Fruit fly (Drosophila melanogaster) whole organism, embryonic: ENCODE results near the gene DIP2.

Experiments used
- Atf-2 ChIP-seq: fragments of 200-800 bp; sonication (Bioruptor generic); optimal IDR thresholded peaks from 2 replicates; lab custom pipeline; 2016; ENCODE audit warnings: missing biosample characterization, missing genetic modification characterization
- Bteb2 ChIP-seq: fragments of 200-800 bp; sonication (Bioruptor generic); optimal IDR thresholded peaks from 2 replicates; lab custom pipeline; 2016; ENCODE audit warnings: missing biosample characterization, missing genetic modification characterization
- CG11398 ChIP-seq: fragments of 200-800 bp; sonication (Bioruptor generic); optimal IDR thresholded peaks from 2 replicates; lab custom pipeline; 2016; ENCODE audit warnings: missing biosample characterization, missing genetic modification characterization
- CG12071 ChIP-seq: fragments of 200-800 bp; sonication (Bioruptor generic); optimal IDR thresholded peaks from 3 replicates; lab custom pipeline; 2018; ENCODE audit warnings: missing biosample characterization, mild to moderate bottlenecking, missing genetic modification characterization
- CG12236 ChIP-seq: fragments of 200-800 bp; sonication (Bioruptor generic); optimal IDR thresholded peaks from 2 replicates; lab custom pipeline; 2016; ENCODE audit warnings: missing biosample characterization, missing genetic modification characterization
- CG12659 ChIP-seq: fragments of 200-800 bp; sonication (Bioruptor generic); optimal IDR thresholded peaks from 3 replicates; lab custom pipeline; 2017; ENCODE audit warnings: mild to moderate bottlenecking, missing biosample characterization, missing genetic modification reagents, missing genetic modification characterization
- CG12942 ChIP-seq: fragments of 200-800 bp; sonication (Bioruptor generic); optimal IDR thresholded peaks from 3 replicates; lab custom pipeline; 2016; ENCODE audit warnings: missing biosample characterization, missing genetic modification characterization
- CG13624 ChIP-seq: fragments of 200-800 bp; sonication (Bioruptor generic); optimal IDR thresholded peaks from 2 replicates; lab custom pipeline; 2016; ENCODE audit warnings: missing biosample characterization, missing genetic modification characterization
- CG15269 ChIP-seq: fragments of 200-800 bp; sonication (Bioruptor generic); optimal IDR thresholded peaks from 2 replicates; lab custom pipeline; 2018; ENCODE audit warnings: missing biosample characterization, mild to moderate bottlenecking, missing genetic modification characterization, moderate library complexity
- CG1603 ChIP-seq: fragments of 200-800 bp; sonication (Bioruptor generic); optimal IDR thresholded peaks from 2 replicates; lab custom pipeline; 2019; ENCODE audit warnings: missing biosample characterization, mild to moderate bottlenecking, missing genetic modification characterization, moderate library complexity
- CG18476 ChIP-seq: fragments of 200-800 bp; sonication (Bioruptor generic); optimal IDR thresholded peaks from 2 replicates; lab custom pipeline; 2016; ENCODE audit warnings: missing biosample characterization, mild to moderate bottlenecking, missing genetic modification characterization
- CG2202 ChIP-seq: fragments of 200-800 bp; sonication (Bioruptor generic); optimal IDR thresholded peaks from 2 replicates; lab custom pipeline; 2018; ENCODE audit warnings: missing biosample characterization, mild to moderate bottlenecking, missing genetic modification characterization
- CG3163 ChIP-seq: fragments of 200-800 bp; sonication (Bioruptor generic); optimal IDR thresholded peaks from 3 replicates; lab custom pipeline; 2016; ENCODE audit warnings: missing biosample characterization, missing genetic modification characterization
- CG3995 ChIP-seq: fragments of 200-800 bp; sonication (Bioruptor generic); optimal IDR thresholded peaks from 3 replicates; lab custom pipeline; 2016; ENCODE audit warnings: missing biosample characterization, missing genetic modification characterization
- CG4404 ChIP-seq: fragments of 200-800 bp; sonication (Bioruptor generic); IDR thresholded peaks from 2 replicates; pipeline ENCODE4 v1.3.6; 2022; ENCODE audit warnings: missing biosample characterization, missing genetic modification characterization
- CG4424 ChIP-seq: fragments of 200-800 bp; sonication (Bioruptor generic); optimal IDR thresholded peaks from 3 replicates; lab custom pipeline; 2016; ENCODE audit warnings: missing biosample characterization, missing genetic modification characterization
- CG4707 ChIP-seq: fragments of 200-800 bp; sonication (Bioruptor generic); optimal IDR thresholded peaks from 2 replicates; lab custom pipeline; 2018; ENCODE audit warnings: missing biosample characterization, mild to moderate bottlenecking, missing genetic modification characterization, moderate library complexity
- CG4730 ChIP-seq: fragments of 200-800 bp; sonication (Bioruptor generic); IDR thresholded peaks from 2 replicates; pipeline ENCODE4 v1.3.6; 2022; ENCODE audit warnings: missing biosample characterization, missing genetic modification characterization
- CG5953 ChIP-seq: fragments of 200-800 bp; sonication (Bioruptor generic); IDR thresholded peaks from 2 replicates; pipeline ENCODE4 v1.3.6; 2022; ENCODE audit warnings: missing biosample characterization, missing genetic modification characterization
- CG7271 ChIP-seq: fragments of 200-800 bp; sonication (Bioruptor generic); optimal IDR thresholded peaks from 2 replicates; lab custom pipeline; 2018; ENCODE audit warnings: missing biosample characterization, mild to moderate bottlenecking, missing genetic modification characterization, moderate library complexity
- CHES-1-like ChIP-seq: fragments of 200-800 bp; sonication (Bioruptor generic); optimal IDR thresholded peaks from 2 replicates; lab custom pipeline; 2016; ENCODE audit warnings: missing biosample characterization, missing genetic modification characterization
- Drgx ChIP-seq: fragments of 200-800 bp; sonication (Bioruptor generic); IDR thresholded peaks from 2 replicates; pipeline ENCODE4 v1.3.6; 2022; ENCODE audit warnings: missing biosample characterization, missing genetic modification characterization
- ERR ChIP-seq: fragments of 200-800 bp; sonication (Bioruptor generic); optimal IDR thresholded peaks from 2 replicates; lab custom pipeline; 2016; ENCODE audit warnings: missing biosample characterization, missing genetic modification characterization
- Eip74EF ChIP-seq, 2 experiments: fragments of 200-800 bp in 1 of 2; fragments of >200 bp in 1 of 2; sonication (Bioruptor generic) in 1 of 2; optimal IDR thresholded peaks; 2 replicates each; lab custom pipeline; 2017 to 2019; ENCODE audit warnings: missing biosample characterization in 2 of 2, missing genetic modification characterization in 2 of 2, mild to moderate bottlenecking in 1 of 2, moderate library complexity in 1 of 2
- Fer2 ChIP-seq: fragments of 200-800 bp; sonication (Bioruptor generic); optimal IDR thresholded peaks from 2 replicates; lab custom pipeline; 2018; ENCODE audit warnings: missing biosample characterization, mild to moderate bottlenecking, missing genetic modification characterization, moderate library complexity
- H2.0 ChIP-seq: fragments of 200-800 bp; sonication (Bioruptor generic); IDR thresholded peaks from 2 replicates; pipeline ENCODE4 v1.3.6; 2022; ENCODE audit warnings: missing biosample characterization, missing genetic modification characterization
- MBD-R2 ChIP-seq: fragments of 200-800 bp; sonication (Bioruptor generic); IDR thresholded peaks from 2 replicates; pipeline ENCODE4 v1.3.6; 2022; ENCODE audit warnings: missing biosample characterization, missing genetic modification characterization
- NFAT ChIP-seq: fragments of 200-800 bp; sonication (Bioruptor generic); IDR thresholded peaks from 2 replicates; pipeline ENCODE4 v1.3.6; 2022; ENCODE audit warnings: missing biosample characterization, missing genetic modification characterization
- PHDP ChIP-seq: fragments of 200-800 bp; sonication (Bioruptor generic); optimal IDR thresholded peaks from 3 replicates; lab custom pipeline; 2018; ENCODE audit warnings: missing biosample characterization, mild to moderate bottlenecking, missing genetic modification characterization, moderate library complexity
- TFAM ChIP-seq: fragments of 200-800 bp; sonication (Bioruptor generic); optimal IDR thresholded peaks from 2 replicates; lab custom pipeline; 2017; ENCODE audit warnings: missing biosample characterization, missing genetic modification characterization, inconsistent platforms
- Usf ChIP-seq: fragments of 200-800 bp; sonication (Bioruptor generic); optimal IDR thresholded peaks from 2 replicates; lab custom pipeline; 2017; ENCODE audit warnings: missing genotype, missing biosample characterization, missing genetic modification characterization
- abd-A ChIP-seq: fragments of 200-800 bp; sonication (Bioruptor generic); optimal IDR thresholded peaks from 3 replicates; lab custom pipeline; 2019; ENCODE audit warnings: missing biosample characterization, mild to moderate bottlenecking, missing genetic modification characterization, moderate library complexity
- bsh ChIP-seq, 2 experiments: fragments of 200-800 bp; sonication (Bioruptor generic); optimal IDR thresholded peaks; 2 replicates each; lab custom pipeline; 2017 to 2018; ENCODE audit warnings: mild to moderate bottlenecking in 2 of 2, missing biosample characterization in 2 of 2, missing genetic modification characterization in 2 of 2, moderate library complexity in 1 of 2
- caup ChIP-seq: fragments of 200-800 bp; sonication (Bioruptor generic); optimal IDR thresholded peaks from 3 replicates; lab custom pipeline; 2017; ENCODE audit warnings: missing biosample characterization, mild to moderate bottlenecking, missing genetic modification characterization, moderate library complexity; ENCODE audit not compliant: severe bottlenecking
- da ChIP-seq: fragments of 200-800 bp; sonication (Bioruptor generic); optimal IDR thresholded peaks from 2 replicates; lab custom pipeline; 2016; ENCODE audit warnings: missing biosample characterization, missing genetic modification characterization
- danr ChIP-seq: fragments of 200-800 bp; sonication (Bioruptor generic); IDR thresholded peaks from 2 replicates; pipeline ENCODE4 v1.3.6; 2022; ENCODE audit warnings: missing biosample characterization, missing genetic modification characterization
- dmrt99B ChIP-seq: fragments of 200-800 bp; sonication (Bioruptor generic); optimal IDR thresholded peaks from 2 replicates; lab custom pipeline; 2018; ENCODE audit warnings: missing biosample characterization, mild to moderate bottlenecking, missing genetic modification characterization, moderate library complexity
- en ChIP-seq: fragments of 200-800 bp; sonication (Bioruptor generic); optimal IDR thresholded peaks from 2 replicates; lab custom pipeline; 2016; ENCODE audit warnings: missing biosample characterization, missing genetic modification characterization
- exex ChIP-seq: fragments of 200-800 bp; sonication (Bioruptor generic); optimal IDR thresholded peaks from 4 replicates; lab custom pipeline; 2018; ENCODE audit warnings: missing biosample characterization, mild to moderate bottlenecking, missing genetic modification characterization, moderate library complexity
- eyg ChIP-seq: fragments of 200-800 bp; sonication (Bioruptor generic); optimal IDR thresholded peaks from 3 replicates; lab custom pipeline; 2016; ENCODE audit warnings: missing biosample characterization, missing genetic modification characterization
- fd64A ChIP-seq: fragments of 200-800 bp; sonication (Bioruptor generic); optimal IDR thresholded peaks from 3 replicates; lab custom pipeline; 2018; ENCODE audit warnings: missing biosample characterization, mild to moderate bottlenecking, missing genetic modification characterization
- grau ChIP-seq: fragments of 200-800 bp; optimal IDR thresholded peaks from 3 replicates; lab custom pipeline; 2019; ENCODE audit warnings: missing biosample characterization, mild to moderate bottlenecking, missing genetic modification characterization, moderate library complexity
- hbn ChIP-seq: fragments of 200-800 bp; sonication (Bioruptor generic); IDR thresholded peaks from 2 replicates; pipeline ENCODE4 v1.3.6; 2022; ENCODE audit warnings: missing biosample characterization, missing genetic modification characterization; ENCODE audit not compliant: partially characterized antibody
- kay ChIP-seq: fragments of 200-800 bp; sonication (Bioruptor generic); optimal IDR thresholded peaks from 2 replicates; lab custom pipeline; 2016; ENCODE audit warnings: missing biosample characterization, missing genetic modification characterization
- nmo ChIP-seq: fragments of 200-800 bp; sonication (Bioruptor generic); optimal IDR thresholded peaks from 2 replicates; lab custom pipeline; 2018; ENCODE audit warnings: missing biosample characterization, mild to moderate bottlenecking, missing genetic modification characterization, moderate library complexity
- pfk ChIP-seq: fragments of 200-800 bp; sonication (Bioruptor generic); optimal IDR thresholded peaks from 2 replicates; lab custom pipeline; 2018; ENCODE audit warnings: missing biosample characterization, mild to moderate bottlenecking, missing genetic modification characterization, moderate library complexity
- pros ChIP-seq: fragments of 200-800 bp; sonication (Bioruptor generic); optimal IDR thresholded peaks from 3 replicates; lab custom pipeline; 2019; ENCODE audit warnings: missing biosample characterization, mild to moderate bottlenecking, missing genetic modification characterization, moderate library complexity
- slp2 ChIP-seq: fragments of 200-800 bp; sonication (Bioruptor generic); optimal IDR thresholded peaks from 2 replicates; lab custom pipeline; 2016; ENCODE audit warnings: missing biosample characterization, missing genetic modification characterization
- vfl ChIP-seq: fragments of 200-800 bp; sonication (Bioruptor generic); optimal IDR thresholded peaks from 2 replicates; lab custom pipeline; 2016; ENCODE audit warnings: missing biosample characterization, missing genetic modification characterization
- wdn ChIP-seq: fragments of 200-800 bp; sonication (Bioruptor generic); IDR thresholded peaks from 2 replicates; pipeline ENCODE4 v1.3.6; 2022; ENCODE audit warnings: missing biosample characterization, missing genetic modification characterization

DIP2 gene

DNA sequence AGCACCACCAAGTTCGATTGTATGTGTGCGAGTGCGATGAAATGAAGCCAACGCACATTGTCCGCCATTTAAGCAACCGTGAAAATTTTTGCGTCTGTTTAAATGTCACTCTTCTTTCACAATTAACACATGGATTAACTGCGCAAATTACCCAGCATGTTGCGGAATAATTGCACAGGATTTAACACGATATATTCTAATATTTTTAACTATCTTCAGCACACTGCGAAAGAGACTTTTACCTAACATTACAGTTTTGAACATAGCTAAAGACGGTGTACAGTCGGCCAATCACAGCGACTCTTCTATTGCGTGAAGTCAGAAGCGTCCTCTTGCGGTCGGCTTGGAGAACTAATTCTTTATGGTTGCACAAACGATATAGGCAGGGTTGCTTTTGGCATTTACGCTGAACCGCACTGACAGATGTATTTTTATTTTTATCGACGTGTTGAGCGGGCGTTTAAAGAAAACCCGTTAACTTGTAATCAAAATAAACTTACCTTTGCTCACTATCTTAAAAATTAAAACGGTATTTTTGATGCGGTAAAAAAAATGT is 11.0 kb downstream of the DIP2 start (continued):
- TF ChIP-seq pros (GFP tag; lab: Kevin White, UChicago) (no peak), Bteb2 (GFP tag; lab: Kevin White, UChicago) (no peak), CG3163 (GFP tag; lab: Kevin White, UChicago) (no peak), CG4730 (GFP tag; lab: Robert Waterston, UW) (no peak), H2.0 (GFP tag; lab: Robert Waterston, UW) (no peak; the same call in none of the 2 replicates), CG3995 (GFP tag; lab: Kevin White, UChicago) (peak; percentile 20), vfl (GFP tag; lab: Kevin White, UChicago) (peak; percentile 22), pfk (GFP tag; lab: Kevin White, UChicago) (peak; percentile 48), CG2202 (tag; lab: Kevin White, UChicago) (no peak), CG18476 (GFP tag; lab: Kevin White, UChicago) (no peak), Eip74EF (GFP tag; optimal IDR thresholded peaks at IDR 0.05; lab: Kevin White, UChicago) (no peak), fd64A (GFP tag; lab: Kevin White, UChicago) (no peak), nmo (GFP tag; lab: Kevin White, UChicago) (peak; percentile 64), bsh (GFP tag; optimal IDR thresholded peaks at IDR 0.05; lab: Kevin White, UChicago) (no peak), MBD-R2 (GFP tag; lab: Robert Waterston, UW) (peak; percentile 55), PHDP (tag; lab: Kevin White, UChicago) (no peak), TFAM (no peak), ERR (GFP tag; lab: Kevin White, UChicago) (peak; percentile 24), CG1603 (tag; lab: Kevin White, UChicago) (peak; percentile 77), hbn (GFP tag; lab: Robert Waterston, UW) (peak; percentile 26; the same call in 1 of the 2 replicates), exex (tag; lab: Kevin White, UChicago) (no peak), CG5953 (GFP tag; lab: Robert Waterston, UW) (peak; percentile 54; the same call in 1 of the 2 replicates), Atf-2 (peak; percentile 50), en (GFP tag; lab: Kevin White, UChicago) (peak; percentile 36), Fer2 (tag; lab: Kevin White, UChicago) (no peak), CG15269 (tag; lab: Kevin White, UChicago) (no peak), dmrt99B (tag; lab: Kevin White, UChicago) (no peak), CG4424 (GFP tag; lab: Kevin White, UChicago) (no peak), NFAT (no peak; the same call in 1 of the 2 replicates), caup (GFP tag; lab: Kevin White, UChicago) (no peak), CG7271 (tag; lab: Kevin White, UChicago) (no peak), CG12942 (GFP tag; lab: Kevin White, UChicago) (no peak), CG11398 (GFP tag; lab: Kevin White, UChicago) (no peak), CG4404 (GFP tag; lab: Robert Waterston, UW) (no peak), abd-A (tag; lab: Kevin White, UChicago) (no peak), Usf (GFP tag; lab: Kevin White, UChicago) (no peak), CG12071 (no peak), danr (GFP tag; lab: Robert Waterston, UW) (no peak), wdn (GFP tag; lab: Robert Waterston, UW) (no peak), eyg (GFP tag; lab: Kevin White, UChicago) (peak; percentile 17), da (GFP tag; lab: Kevin White, UChicago) (peak; percentile 43), kay (no peak), CG12236 (GFP tag; lab: Kevin White, UChicago) (no peak), CG4707 (GFP tag; lab: Kevin White, UChicago) (no peak), Drgx (GFP tag; lab: Robert Waterston, UW) (no peak), CG12659 (GFP tag; lab: Kevin White, UChicago) (peak; percentile 81), CHES-1-like (GFP tag; lab: Kevin White, UChicago) (peak; percentile 50), grau (tag; lab: Kevin White, UChicago) (no peak), slp2 (GFP tag; lab: Kevin White, UChicago) (peak; percentile 28), CG13624 (peak; percentile 77)
